Fruit fly (Drosophila melanogaster) whole organism: ENCODE measurements around the gene CG14731.

ENCODE experiments used
- CG8478 ChIP-seq: fragments of >200 bp; optimal IDR thresholded peaks from 2 replicates; lab custom pipeline; 2018; ENCODE audit warnings: inconsistent platforms
- Dll ChIP-seq: fragments of >200 bp; optimal IDR thresholded peaks from 2 replicates; lab custom pipeline; 2017
- pan ChIP-seq: fragments of >200 bp; optimal IDR thresholded peaks from 2 replicates; lab custom pipeline; 2017
- psq ChIP-seq: fragments of >200 bp; optimal IDR thresholded peaks from 2 replicates; lab custom pipeline; 2017

dm6 chr3R:11947959-11948358 is 16.9 kb downstream of the CG14731 start:
- no peak for TF ChIP-seq Dll (lab: Kevin White, UChicago)
- no peak for TF ChIP-seq pan (lab: Kevin White, UChicago)
- no peak for TF ChIP-seq psq
- no peak for TF ChIP-seq CG8478 (lab: Kevin White, UChicago)
